Fruit fly (Drosophila melanogaster) whole organism, embryonic: ENCODE measurements around the gene E2f2.

Experiments used
- Abd-B ChIP-seq: fragments of 200-800 bp; sonication (Bioruptor generic); optimal IDR thresholded peaks from 2 replicates; lab custom pipeline; 2018; ENCODE audit warnings: missing biosample characterization, mild to moderate bottlenecking, missing genetic modification characterization, moderate library complexity
- Ada2b ChIP-seq: fragments of 200-800 bp; sonication (Bioruptor generic); IDR thresholded peaks from 2 replicates; pipeline ENCODE4 v1.3.6; 2022; ENCODE audit warnings: missing biosample characterization, missing genetic modification characterization
- Adf1 ChIP-seq: fragments of 200-800 bp; sonication (Bioruptor generic); IDR thresholded peaks from 2 replicates; pipeline ENCODE4 v1.3.6; 2022; ENCODE audit warnings: missing biosample characterization, missing genetic modification characterization
- Bdp1 ChIP-seq: fragments of 200-800 bp; sonication (Bioruptor generic); optimal IDR thresholded peaks from 3 replicates; lab custom pipeline; 2016; ENCODE audit warnings: missing biosample characterization, missing genetic modification characterization
- CG10959 ChIP-seq: fragments of 200-800 bp; sonication (Bioruptor generic); IDR thresholded peaks from 2 replicates; pipeline ENCODE4 v1.3.6; 2022; ENCODE audit warnings: missing biosample characterization, missing genetic modification characterization
- CG11456 ChIP-seq: fragments of 200-800 bp; sonication (Bioruptor generic); IDR thresholded peaks from 3 replicates; pipeline ENCODE4 v1.3.6; 2022; ENCODE audit warnings: missing biosample characterization, missing genetic modification characterization
- CG12659 ChIP-seq: fragments of 200-800 bp; sonication (Bioruptor generic); optimal IDR thresholded peaks from 3 replicates; lab custom pipeline; 2017; ENCODE audit warnings: mild to moderate bottlenecking, missing biosample characterization, missing genetic modification reagents, missing genetic modification characterization
- CG12942 ChIP-seq: fragments of 200-800 bp; sonication (Bioruptor generic); optimal IDR thresholded peaks from 3 replicates; lab custom pipeline; 2016; ENCODE audit warnings: missing biosample characterization, missing genetic modification characterization
- CG15514 ChIP-seq: fragments of 200-800 bp; sonication (Bioruptor generic); optimal IDR thresholded peaks from 3 replicates; lab custom pipeline; 2017; ENCODE audit warnings: missing biosample characterization, missing genetic modification characterization, mild to moderate bottlenecking, moderate library complexity, missing genetic modification reagents
- CG15601 ChIP-seq: fragments of 200-800 bp; sonication (Bioruptor generic); optimal IDR thresholded peaks from 3 replicates; lab custom pipeline; 2019; ENCODE audit warnings: missing biosample characterization, mild to moderate bottlenecking, missing genetic modification characterization, moderate library complexity
- CG15696 ChIP-seq: fragments of 200-800 bp; sonication (Bioruptor generic); optimal IDR thresholded peaks from 2 replicates; lab custom pipeline; 2019; ENCODE audit warnings: missing biosample characterization, mild to moderate bottlenecking, missing genetic modification characterization, moderate library complexity
- CG17829 ChIP-seq: fragments of 200-800 bp; optimal IDR thresholded peaks from 2 replicates; lab custom pipeline; 2019; ENCODE audit warnings: missing biosample characterization, mild to moderate bottlenecking, missing genetic modification characterization, moderate library complexity
- CG2116 ChIP-seq: fragments of 200-800 bp; sonication (Bioruptor generic); optimal IDR thresholded peaks from 3 replicates; lab custom pipeline; 2018; ENCODE audit warnings: missing biosample characterization, mild to moderate bottlenecking, missing genetic modification characterization
- CG2120 ChIP-seq: fragments of 200-800 bp; sonication (Bioruptor generic); optimal IDR thresholded peaks from 3 replicates; lab custom pipeline; 2016; ENCODE audit warnings: missing biosample characterization, missing genetic modification characterization
- CG32767 ChIP-seq: fragments of 200-800 bp; sonication (Bioruptor generic); IDR thresholded peaks from 2 replicates; pipeline ENCODE4 v1.3.6; 2022; ENCODE audit warnings: missing biosample characterization, missing genetic modification characterization
- CG5245 ChIP-seq: fragments of 200-800 bp; sonication (Bioruptor generic); optimal IDR thresholded peaks from 3 replicates; lab custom pipeline; 2016; ENCODE audit warnings: missing biosample characterization, missing genetic modification characterization
- CG6765 ChIP-seq: fragments of 200-800 bp; sonication (Bioruptor generic); optimal IDR thresholded peaks from 3 replicates; lab custom pipeline; 2017; ENCODE audit warnings: missing biosample characterization, mild to moderate bottlenecking, missing genetic modification characterization
- CG8281 ChIP-seq: fragments of 200-800 bp; sonication (Bioruptor generic); optimal IDR thresholded peaks from 2 replicates; lab custom pipeline; 2018; ENCODE audit warnings: missing biosample characterization, mild to moderate bottlenecking, missing genetic modification characterization, moderate library complexity
- CG8388 ChIP-seq: fragments of 200-800 bp; sonication (Bioruptor generic); optimal IDR thresholded peaks from 2 replicates; lab custom pipeline; 2019; ENCODE audit warnings: missing biosample characterization, mild to moderate bottlenecking, missing genetic modification characterization, moderate library complexity
- CG8924 ChIP-seq: fragments of 200-800 bp; optimal IDR thresholded peaks from 3 replicates; lab custom pipeline; 2019; ENCODE audit warnings: missing biosample characterization, mild to moderate bottlenecking, missing genetic modification characterization, moderate library complexity
- Chrac-16 ChIP-seq: fragments of 200-800 bp; sonication (Bioruptor generic); optimal IDR thresholded peaks from 3 replicates; lab custom pipeline; 2016; ENCODE audit warnings: missing biosample characterization, missing genetic modification characterization
- Dad ChIP-seq: fragments of 200-800 bp; sonication (Bioruptor generic); optimal IDR thresholded peaks from 3 replicates; lab custom pipeline; 2016; ENCODE audit warnings: missing biosample characterization, missing genetic modification characterization
- Dfd ChIP-seq, 2 experiments: fragments of >200 bp; optimal IDR thresholded peaks; 2 replicates each; lab custom pipeline; 2017; ENCODE audit warnings: missing biosample characterization in 2 of 2, missing genetic modification characterization in 2 of 2
- Elba2 ChIP-seq: fragments of 200-800 bp; sonication (Bioruptor generic); optimal IDR thresholded peaks from 3 replicates; lab custom pipeline; 2016; ENCODE audit warnings: missing biosample characterization, missing genetic modification characterization
- Ets65A ChIP-seq: fragments of 200-800 bp; sonication (Bioruptor generic); peaks from one replicate; lab custom pipeline; 2016; ENCODE audit warnings: missing biosample characterization, missing genetic modification characterization
- H15 ChIP-seq: fragments of 200-800 bp; sonication (Bioruptor generic); IDR thresholded peaks from 3 replicates; pipeline ENCODE4 v1.3.6; 2022; ENCODE audit warnings: missing biosample characterization, missing genetic modification characterization
- Lhr ChIP-seq: fragments of 200-800 bp; sonication (Bioruptor generic); optimal IDR thresholded peaks from 3 replicates; lab custom pipeline; 2017; ENCODE audit warnings: mild to moderate bottlenecking, missing biosample characterization, missing genetic modification reagents, missing genetic modification characterization
- Max ChIP-seq: fragments of 200-800 bp; sonication (Bioruptor generic); optimal IDR thresholded peaks from 2 replicates; lab custom pipeline; 2016; ENCODE audit warnings: missing biosample characterization, mild to moderate bottlenecking, missing genetic modification characterization
- Mrtf ChIP-seq: fragments of 200-800 bp; sonication (Bioruptor generic); IDR thresholded peaks from 3 replicates; pipeline ENCODE4 v1.3.6; 2022; ENCODE audit warnings: missing biosample characterization, missing genetic modification characterization
- Optix ChIP-seq: fragments of 200-800 bp; sonication (Bioruptor generic); IDR thresholded peaks from 3 replicates; pipeline ENCODE4 v1.3.6; 2022; ENCODE audit warnings: missing biosample characterization, missing genetic modification characterization
- Sox102F ChIP-seq: fragments of 200-800 bp; sonication (Bioruptor generic); optimal IDR thresholded peaks from 2 replicates; lab custom pipeline; 2018; ENCODE audit warnings: missing biosample characterization, mild to moderate bottlenecking, missing genetic modification characterization, moderate library complexity
- Sry-δ ChIP-seq: fragments of 200-800 bp; sonication (Bioruptor generic); optimal IDR thresholded peaks from 2 replicates; lab custom pipeline; 2016; ENCODE audit warnings: missing biosample characterization, missing genetic modification characterization
- TFAM ChIP-seq: fragments of 200-800 bp; sonication (Bioruptor generic); optimal IDR thresholded peaks from 2 replicates; lab custom pipeline; 2017; ENCODE audit warnings: missing biosample characterization, missing genetic modification characterization, inconsistent platforms
- Xbp1 ChIP-seq: fragments of 200-800 bp; sonication (Bioruptor generic); optimal IDR thresholded peaks from 3 replicates; lab custom pipeline; 2016; ENCODE audit warnings: missing biosample characterization, mild to moderate bottlenecking, missing genetic modification characterization
- ap ChIP-seq: fragments of 200-800 bp; sonication (Bioruptor generic); IDR thresholded peaks from 2 replicates; pipeline ENCODE4 v1.3.6; 2022; ENCODE audit warnings: missing biosample characterization, missing genetic modification characterization
- bcd ChIP-seq: fragments of 200-800 bp; sonication (Bioruptor generic); optimal IDR thresholded peaks from 2 replicates; lab custom pipeline; 2017; ENCODE audit warnings: missing biosample characterization, mild to moderate bottlenecking, missing genetic modification characterization
- cad ChIP-seq: fragments of >200 bp; optimal IDR thresholded peaks from 2 replicates; lab custom pipeline; 2017; ENCODE audit warnings: missing biosample characterization, missing genetic modification characterization
- cas ChIP-seq: fragments of 200-800 bp; sonication (Bioruptor generic); IDR thresholded peaks from 2 replicates; pipeline ENCODE4 v1.3.6; 2022; ENCODE audit warnings: missing biosample characterization, missing genetic modification characterization
- cwo ChIP-seq: fragments of 200-800 bp; sonication (Bioruptor generic); optimal IDR thresholded peaks from 3 replicates; lab custom pipeline; 2017; ENCODE audit warnings: missing biosample characterization, missing genetic modification characterization, mild to moderate bottlenecking, moderate library complexity, missing genetic modification reagents
- fu2 ChIP-seq: fragments of 200-800 bp; sonication (Bioruptor generic); optimal IDR thresholded peaks from 2 replicates; lab custom pipeline; 2016; ENCODE audit warnings: missing biosample characterization, missing genetic modification characterization
- gfzf ChIP-seq: fragments of 200-800 bp; sonication (Bioruptor generic); optimal IDR thresholded peaks from 2 replicates; lab custom pipeline; 2016; ENCODE audit warnings: missing biosample characterization, mild to moderate bottlenecking, missing genetic modification characterization, moderate library complexity
- grau ChIP-seq: fragments of 200-800 bp; optimal IDR thresholded peaks from 3 replicates; lab custom pipeline; 2019; ENCODE audit warnings: missing biosample characterization, mild to moderate bottlenecking, missing genetic modification characterization, moderate library complexity
- gt ChIP-seq: fragments of 200-800 bp; sonication (Bioruptor generic); IDR thresholded peaks from 2 replicates; pipeline ENCODE4 v1.3.6; 2022; ENCODE audit warnings: missing biosample characterization, missing genetic modification characterization
- her ChIP-seq: fragments of 200-800 bp; sonication (Bioruptor generic); optimal IDR thresholded peaks from 2 replicates; lab custom pipeline; 2016; ENCODE audit warnings: missing biosample characterization, missing genetic modification characterization
- jigr1 ChIP-seq: fragments of 200-800 bp; sonication (Bioruptor generic); IDR thresholded peaks from 3 replicates; pipeline ENCODE4 v1.3.6; 2022; ENCODE audit warnings: missing biosample characterization, missing genetic modification characterization
- jing ChIP-seq: fragments of 200-800 bp; sonication (Bioruptor generic); optimal IDR thresholded peaks from 2 replicates; lab custom pipeline; 2018; ENCODE audit warnings: missing biosample characterization, mild to moderate bottlenecking, missing genetic modification characterization
- luna ChIP-seq: fragments of 200-800 bp; sonication (Bioruptor generic); optimal IDR thresholded peaks from 2 replicates; lab custom pipeline; 2016; ENCODE audit warnings: missing biosample characterization, missing genetic modification characterization
- odd ChIP-seq: fragments of 200-800 bp; sonication (Bioruptor generic); optimal IDR thresholded peaks from 2 replicates; lab custom pipeline; 2017; ENCODE audit warnings: missing biosample characterization, mild to moderate bottlenecking, missing genetic modification characterization
- org-1 ChIP-seq: fragments of 200-800 bp; sonication (Bioruptor generic); optimal IDR thresholded peaks from 2 replicates; lab custom pipeline; 2017; ENCODE audit warnings: missing biosample characterization, missing genetic modification characterization
- sqz ChIP-seq: fragments of 200-800 bp; sonication (Bioruptor generic); optimal IDR thresholded peaks from 3 replicates; lab custom pipeline; 2018; ENCODE audit warnings: missing biosample characterization, mild to moderate bottlenecking, missing genetic modification characterization
- stwl ChIP-seq: fragments of 200-800 bp; sonication (Bioruptor generic); optimal IDR thresholded peaks from 3 replicates; lab custom pipeline; 2018; ENCODE audit warnings: missing biosample characterization, mild to moderate bottlenecking, missing genetic modification characterization, moderate library complexity
- tna ChIP-seq: fragments of 200-800 bp; sonication (Bioruptor generic); IDR thresholded peaks from 2 replicates; pipeline ENCODE4 v1.3.6; 2022; ENCODE audit warnings: missing biosample characterization, missing genetic modification characterization; ENCODE audit not compliant: partially characterized antibody
- tx ChIP-seq: fragments of 200-800 bp; sonication (Bioruptor generic); optimal IDR thresholded peaks from 2 replicates; lab custom pipeline; 2016; ENCODE audit warnings: missing biosample characterization, missing genetic modification characterization

The E2f2 gene

dm6 chr2L:21179615-21180031 is 23.1 kb upstream of the E2f2 start, which contains the start of the genes bur and Mcm10 (continued):
- TF ChIP-seq jigr1 (no peak), Chrac-16 (GFP tag; lab: Kevin White, UChicago) (no peak), tx (GFP tag; lab: Kevin White, UChicago) (no peak), luna (GFP tag; lab: Kevin White, UChicago) (no peak), Bdp1 (GFP tag; lab: Kevin White, UChicago) (no peak), CG32767 (GFP tag; lab: Robert Waterston, UW) (no peak), Abd-B (GFP tag; lab: Kevin White, UChicago) (no peak), CG10959 (GFP tag; lab: Robert Waterston, UW) (no peak), Max (no peak), CG6765 (GFP tag; lab: Kevin White, UChicago) (no peak), cwo (GFP tag; lab: Kevin White, UChicago) (no peak), jing (GFP tag; lab: Kevin White, UChicago) (no peak), CG15514 (GFP tag; lab: Kevin White, UChicago) (peak; percentile 82), Sox102F (no peak), CG17829 (peak; percentile 46), stwl (tag; lab: Kevin White, UChicago) (peak; percentile 68), Elba2 (GFP tag; lab: Kevin White, UChicago) (peak; percentile 78), odd (GFP tag; lab: Kevin White, UChicago) (no peak), Ets65A (GFP tag; lab: Kevin White, UChicago) (no peak), CG8924 (tag; lab: Kevin White, UChicago) (no peak), CG2116 (GFP tag; lab: Kevin White, UChicago) (peak; percentile 52), Dfd (GFP tag; optimal IDR thresholded peaks at IDR 0.05; lab: Kevin White, UChicago) (no peak), Ada2b (GFP tag; lab: Robert Waterston, UW) (no peak), CG15601 (tag; lab: Kevin White, UChicago) (no peak), tna (no peak), CG11456 (no peak), cas (GFP tag; lab: Robert Waterston, UW) (no peak), her (GFP tag; lab: Kevin White, UChicago) (no peak), sqz (GFP tag; lab: Kevin White, UChicago) (no peak), CG12659 (GFP tag; lab: Kevin White, UChicago) (peak; percentile 65), bcd (GFP tag; lab: Kevin White, UChicago) (no peak), Dad (no peak), H15 (GFP tag; lab: Robert Waterston, UW) (no peak), Mrtf (no peak), grau (tag; lab: Kevin White, UChicago) (no peak), CG12942 (GFP tag; lab: Kevin White, UChicago) (no peak), CG8388 (GFP tag; lab: Kevin White, UChicago) (no peak), fu2 (GFP tag; lab: Kevin White, UChicago) (no peak), Optix (GFP tag; lab: Robert Waterston, UW) (no peak), gt (GFP tag; lab: Robert Waterston, UW) (no peak), org-1 (GFP tag; lab: Kevin White, UChicago) (no peak), Lhr (GFP tag; lab: Kevin White, UChicago) (peak; percentile 62), cad (GFP tag; lab: Kevin White, UChicago) (no peak), ap (GFP tag; lab: Robert Waterston, UW) (no peak), CG2120 (no peak), Adf1 (no peak), Xbp1 (GFP tag; lab: Kevin White, UChicago) (no peak), TFAM (GFP tag; lab: Kevin White, UChicago) (no peak), CG5245 (GFP tag; lab: Kevin White, UChicago) (no peak), Sry-δ (no peak), CG15696 (tag; lab: Kevin White, UChicago) (no peak), CG8281 (no peak), gfzf (GFP tag; lab: Kevin White, UChicago) (peak; percentile 69)
